Fruit fly (Drosophila melanogaster) ovary, adult (tissue): ENCODE measurements around the gene mRpS23.

Experiments
- CG17801 ChIP-seq: fragments of 200-800 bp; optimal IDR thresholded peaks from 2 replicates; lab custom pipeline; 2019; ENCODE audit warnings: missing biosample characterization, mild to moderate bottlenecking, missing genetic modification characterization, moderate library complexity; ENCODE audit not compliant: partially characterized antibody

The mRpS23 gene

dm6 chr2L:13843692-13844284 is 8.9 kb upstream of the mRpS23 start, which contains the start of gene CG33306:
Gene CG33306, minus strand, starts transcription at chr2L:13843742.
- TF ChIP-seq CG17801, result no peak

dm6 chr2L:13842572-13842971 is 7.7 kb upstream of the mRpS23 start:
- no peak for TF ChIP-seq CG17801

- no peak for TF ChIP-seq CG17801
Observed at dm6 chr2L:13842078-13842477, 7.2 kb upstream of the mRpS23 start.

- no peak for TF ChIP-seq CG17801
Observed at dm6 chr2L:13841508-13841907, 6.6 kb upstream of the mRpS23 start, which contains the start of gene CG33307. Gene CG33307, minus strand, starts transcription at chr2L:13841520.

dm6 chr2L:13839744-13840151 is 4.9 kb upstream of the mRpS23 start:
- peak; percentile 72 for TF ChIP-seq CG17801

- peak; percentile 78 for TF ChIP-seq CG17801
Observed at dm6 chr2L:13838647-13839390, 3.9 kb upstream of the mRpS23 start.

dm6 chr2L:13837579-13837978 is 2.7 kb upstream of the mRpS23 start:
- TF ChIP-seq CG17801, result no peak

- no peak for TF ChIP-seq CG17801
Observed at dm6 chr2L:13835959-13836358, 1.1 kb upstream of the mRpS23 start.

- TF ChIP-seq CG17801, result no peak
Observed at dm6 chr2L:13833058-13833457, 1.8 kb downstream of the mRpS23 start, which contains the start of the genes GatC, PolG2 and Polr2C. Gene GatC, minus strand, starts transcription at chr2L:13833105. Gene PolG2, minus strand, starts transcription at chr2L:13833105. Gene Polr2C, plus strand, starts transcription at chr2L:13833337.

dm6 chr2L:13829540-13829939 is 5.3 kb downstream of the mRpS23 start, which contains the start of the genes Arpc1 and Orc5:
Gene Arpc1, minus strand, starts transcription at chr2L:13829741.
Gene Orc5, plus strand, starts transcription at chr2L:13829837.
- TF ChIP-seq CG17801, result peak; percentile 26

- TF ChIP-seq CG17801, result no peak
Observed at dm6 chr2L:13827557-13827956, 7.3 kb downstream of the mRpS23 start, which contains the start of gene PolG1. Gene PolG1, minus strand, starts transcription at chr2L:13827772.

- TF ChIP-seq CG17801, result no peak
Observed at dm6 chr2L:13820948-13821347, 13.9 kb downstream of the mRpS23 start, which contains the start of gene b. Gene b, plus strand, starts transcription at chr2L:13821248.

dm6 chr2L:13820176-13820575 is 14.7 kb downstream of the mRpS23 start:
- TF ChIP-seq CG17801, result no peak

- TF ChIP-seq CG17801, result no peak
Observed at dm6 chr2L:13813604-13814178, 21.2 kb downstream of the mRpS23 start, which contains the start of gene Sos. Gene Sos, plus strand, starts transcription at chr2L:13813816.

dm6 chr2L:13813156-13813555 is 21.7 kb downstream of the mRpS23 start, which contains the start of gene CG16888:
Gene CG16888, minus strand, starts transcription at chr2L:13813256.
- no peak for TF ChIP-seq CG17801

- TF ChIP-seq CG17801, result no peak
Observed at dm6 chr2L:13811323-13811722, 23.5 kb downstream of the mRpS23 start, which contains the start of the genes Adat1 and CG16865. Gene Adat1, minus strand, starts transcription at chr2L:13811474. Gene CG16865, plus strand, starts transcription at chr2L:13811522.

dm6 chr2L:13807959-13808358 is 26.9 kb downstream of the mRpS23 start:
- no peak for TF ChIP-seq CG17801
